Worm (Caenorhabditis elegans) whole organism, L4 larva: ENCODE measurements around the gene hst-2.

Experiments used
- D1046.2 ChIP-seq: fragments of 200-800 bp; sonication (Bioruptor generic); IDR thresholded peaks from 2 replicates; pipeline ENCODE4 v1.3.6; 2022; ENCODE audit warnings: missing genetic modification characterization, missing compliant biosample characterization
- F10B5.3 ChIP-seq: sonication (generic microtip); optimal IDR thresholded peaks from 2 replicates; lab custom pipeline; 2016; ENCODE audit warnings: mild to moderate bottlenecking, missing genetic modification characterization, missing compliant biosample characterization
- F26F4.8 ChIP-seq: fragments of 200-800 bp; sonication (Bioruptor generic); conservative IDR thresholded peaks from 2 replicates; pipeline ENCODE4 v1.3.6; 2022; ENCODE audit warnings: missing genetic modification characterization, missing compliant biosample characterization
- F44E2.7 ChIP-seq: fragments of 200-800 bp; sonication (Bioruptor generic); IDR thresholded peaks from 2 replicates; pipeline ENCODE4 v2.1.2; 2022; ENCODE audit warnings: missing genetic modification characterization, missing compliant biosample characterization
- R02D3.7 ChIP-seq: fragments of 150-350 bp; sonication (generic microtip); optimal IDR thresholded peaks from 3 replicates; lab custom pipeline; 2014; ENCODE audit warnings: missing biosample characterization, missing genetic modification characterization
- T20F7.1 ChIP-seq: fragments of 200-800 bp; sonication (Bioruptor generic); optimal IDR thresholded peaks from 2 replicates; lab custom pipeline; 2018; ENCODE audit warnings: mild to moderate bottlenecking, missing genetic modification characterization, missing compliant biosample characterization
- T26A8.4 ChIP-seq: fragments of 200-800 bp; sonication (Bioruptor generic); IDR thresholded peaks from 2 replicates; pipeline ENCODE4 v1.3.6; 2022; ENCODE audit warnings: missing genetic modification characterization, missing compliant biosample characterization
- Y105C5A.15 ChIP-seq: fragments of 200-800 bp; sonication (Bioruptor generic); IDR thresholded peaks from 2 replicates; pipeline ENCODE4 v1.3.6; 2022; ENCODE audit warnings: missing genetic modification characterization, missing compliant biosample characterization
- Y75B8A.6 ChIP-seq: fragments of 200-800 bp; sonication (Bioruptor generic); IDR thresholded peaks from 2 replicates; pipeline ENCODE4 v1.3.6; 2022; ENCODE audit warnings: missing genetic modification reagents, missing genetic modification characterization, missing compliant biosample characterization
- ama-1 ChIP-seq: fragments of 150-350 bp; optimal IDR thresholded peaks from 2 replicates; lab custom pipeline; 2014; ENCODE audit warnings: inconsistent platforms, mixed read lengths
- arid-1 ChIP-seq: fragments of 200-800 bp; sonication (Bioruptor generic); conservative IDR thresholded peaks from 2 replicates; pipeline ENCODE4 v1.3.6; 2022; ENCODE audit warnings: missing genetic modification reagents, missing genetic modification characterization, missing compliant biosample characterization
- ceh-20 ChIP-seq: fragments of 200-800 bp; sonication (Bioruptor generic); IDR thresholded peaks from 2 replicates; pipeline ENCODE4 v1.3.6; 2022; ENCODE audit warnings: missing genetic modification reagents, missing genetic modification characterization, missing compliant biosample characterization
- ceh-32 ChIP-seq: sonication (generic microtip); optimal IDR thresholded peaks from 2 replicates; lab custom pipeline; 2016; ENCODE audit warnings: mild to moderate bottlenecking, missing genetic modification characterization, missing compliant biosample characterization; ENCODE audit not compliant: poor library complexity
- ceh-44 ChIP-seq: fragments of 200-800 bp; sonication (Bioruptor generic); IDR thresholded peaks from 2 replicates; pipeline ENCODE4 v1.3.6; 2022; ENCODE audit warnings: missing genetic modification reagents, missing genetic modification characterization, missing compliant biosample characterization
- ces-1 ChIP-seq: fragments of 150-350 bp; sonication (generic microtip); optimal IDR thresholded peaks from 4 replicates; lab custom pipeline; 2014; ENCODE audit warnings: missing biosample characterization, missing genetic modification reagents, missing genetic modification characterization
- cey-2 ChIP-seq: sonication (generic microtip); optimal IDR thresholded peaks from 3 replicates; lab custom pipeline; 2017; ENCODE audit warnings: missing genetic modification characterization, mild to moderate bottlenecking, missing compliant biosample characterization, antibody characterized with exemption, borderline replicate concordance; ENCODE audit not compliant: insufficient read depth
- daf-16 ChIP-seq, 3 experiments: sonication (generic microtip); optimal IDR thresholded peaks; 2 replicates each; lab custom pipeline; 2016 to 2017; ENCODE audit warnings: missing genetic modification characterization in 3 of 3, missing genetic modification reagents in 3 of 3, mild to moderate bottlenecking in 2 of 3, missing compliant biosample characterization in 2 of 3, missing biosample characterization in 1 of 3, moderate library complexity in 1 of 3
- daf-8 ChIP-seq: fragments of 200-800 bp; sonication (Bioruptor generic); IDR thresholded peaks from 2 replicates; pipeline ENCODE4 v1.3.6; 2022; ENCODE audit warnings: missing genetic modification characterization, missing compliant biosample characterization
- dmd-6 ChIP-seq: fragments of 200-800 bp; sonication (Bioruptor generic); IDR thresholded peaks from 2 replicates; pipeline ENCODE4 v1.3.6; 2022; ENCODE audit warnings: missing genetic modification reagents, missing genetic modification characterization, missing compliant biosample characterization
- dmd-8 ChIP-seq: fragments of 200-800 bp; sonication (Bioruptor generic); IDR thresholded peaks from 2 replicates; pipeline ENCODE4 v1.3.6; 2022; ENCODE audit warnings: missing genetic modification characterization, missing compliant biosample characterization
- dpl-1 ChIP-seq: fragments of 150-350 bp; optimal IDR thresholded peaks from 2 replicates; lab custom pipeline; 2014; ENCODE audit warnings: missing biosample characterization, missing genetic modification reagents, missing genetic modification characterization
- dve-1 ChIP-seq: sonication (generic microtip); optimal IDR thresholded peaks from 2 replicates; lab custom pipeline; 2017; ENCODE audit warnings: antibody characterized with exemption, mild to moderate bottlenecking, missing genetic modification characterization, missing compliant biosample characterization; ENCODE audit not compliant: insufficient read depth
- egl-43 ChIP-seq: fragments of 200-800 bp; sonication (Bioruptor generic); IDR thresholded peaks from 2 replicates; pipeline ENCODE4 v1.3.6; 2022; ENCODE audit warnings: missing genetic modification reagents, missing genetic modification characterization, missing compliant biosample characterization
- fos-1 ChIP-seq: fragments of 150-350 bp; optimal IDR thresholded peaks from 2 replicates; lab custom pipeline; 2014; ENCODE audit warnings: missing biosample characterization, missing genetic modification characterization
- gei-8 ChIP-seq: fragments of 200-800 bp; sonication (Bioruptor generic); optimal IDR thresholded peaks from 2 replicates; lab custom pipeline; 2018; ENCODE audit warnings: mild to moderate bottlenecking, missing genetic modification characterization, missing compliant biosample characterization
- hlh-11 ChIP-seq: fragments of 200-800 bp; sonication (Bioruptor generic); optimal IDR thresholded peaks from 2 replicates; lab custom pipeline; 2018; ENCODE audit warnings: mild to moderate bottlenecking, missing genetic modification characterization, missing compliant biosample characterization
- hlh-30 ChIP-seq: sonication (generic microtip); optimal IDR thresholded peaks from 2 replicates; lab custom pipeline; 2017; ENCODE audit warnings: antibody characterized with exemption, mild to moderate bottlenecking, missing genetic modification characterization, missing compliant biosample characterization; ENCODE audit not compliant: insufficient read depth
- jun-1 ChIP-seq: fragments of 150-350 bp; optimal IDR thresholded peaks from 2 replicates; lab custom pipeline; 2014; ENCODE audit warnings: missing biosample characterization, missing genetic modification reagents, missing genetic modification characterization
- lin-1 ChIP-seq: fragments of 200-800 bp; sonication (Bioruptor generic); IDR thresholded peaks from 2 replicates; pipeline ENCODE4 v1.3.6; 2022; ENCODE audit warnings: missing genetic modification reagents, missing genetic modification characterization, missing compliant biosample characterization
- lir-3 ChIP-seq: sonication (generic microtip); optimal IDR thresholded peaks from 2 replicates; lab custom pipeline; 2016; ENCODE audit warnings: mild to moderate bottlenecking, missing genetic modification characterization, missing compliant biosample characterization
- madf-5 ChIP-seq, 2 experiments: fragments of 200-800 bp; sonication (Bioruptor generic); IDR thresholded peaks; 2 replicates each; pipeline ENCODE4 v1.3.6; 2022; ENCODE audit warnings: missing compliant biosample characterization in 2 of 2, missing genetic modification characterization in 2 of 2
- mep-1 ChIP-seq: fragments of 150-350 bp; sonication (generic microtip); optimal IDR thresholded peaks from 3 replicates; lab custom pipeline; 2014; ENCODE audit warnings: missing biosample characterization, missing genetic modification characterization
- mes-2 ChIP-seq: sonication (generic microtip); optimal IDR thresholded peaks from 2 replicates; lab custom pipeline; 2016; ENCODE audit warnings: missing genotype, mild to moderate bottlenecking, missing genetic modification characterization, missing compliant biosample characterization; ENCODE audit not compliant: poor library complexity, severe bottlenecking
- mxl-2 ChIP-seq: fragments of 200-800 bp; sonication (Bioruptor generic); conservative IDR thresholded peaks from 2 replicates; pipeline ENCODE4 v1.3.6; 2022; ENCODE audit warnings: missing genetic modification reagents, missing genetic modification characterization, missing compliant biosample characterization
- nhr-10 ChIP-seq: fragments of 150-350 bp; optimal IDR thresholded peaks from 2 replicates; lab custom pipeline; 2014; ENCODE audit warnings: missing biosample characterization, missing genetic modification characterization
- nhr-102 ChIP-seq: sonication (generic microtip); optimal IDR thresholded peaks from 2 replicates; lab custom pipeline; 2016; ENCODE audit warnings: mild to moderate bottlenecking, missing genetic modification characterization, moderate library complexity, missing compliant biosample characterization
- nhr-111 ChIP-seq: fragments of 200-800 bp; sonication (Bioruptor generic); optimal IDR thresholded peaks from 2 replicates; lab custom pipeline; 2018; ENCODE audit warnings: mild to moderate bottlenecking, missing genetic modification characterization, missing compliant biosample characterization
- nhr-28 ChIP-seq: fragments of 150-350 bp; optimal IDR thresholded peaks from 2 replicates; lab custom pipeline; 2014; ENCODE audit warnings: missing biosample characterization, missing genetic modification characterization
- nhr-41 ChIP-seq: fragments of 200-800 bp; sonication (Bioruptor generic); IDR thresholded peaks from 2 replicates; pipeline ENCODE4 v1.3.6; 2022; ENCODE audit warnings: missing genetic modification reagents, missing genetic modification characterization, missing compliant biosample characterization
- nhr-42 ChIP-seq: fragments of 200-800 bp; sonication (Bioruptor generic); IDR thresholded peaks from 2 replicates; pipeline ENCODE4 v1.3.6; 2022; ENCODE audit warnings: missing genetic modification characterization, missing compliant biosample characterization
- nhr-6 ChIP-seq: fragments of 150-350 bp; optimal IDR thresholded peaks from 2 replicates; lab custom pipeline; 2014; ENCODE audit warnings: missing biosample characterization, missing genetic modification characterization
- pqm-1 ChIP-seq: sonication (generic microtip); optimal IDR thresholded peaks from 2 replicates; lab custom pipeline; 2017; ENCODE audit warnings: missing biosample characterization, missing genetic modification characterization
- saeg-2 ChIP-seq: fragments of 200-800 bp; sonication (Bioruptor generic); IDR thresholded peaks from 2 replicates; pipeline ENCODE4 v1.3.6; 2022; ENCODE audit warnings: missing genetic modification reagents, missing genetic modification characterization, missing compliant biosample characterization
- set-16 ChIP-seq: fragments of 200-800 bp; sonication (Bioruptor generic); IDR thresholded peaks from 2 replicates; pipeline ENCODE4 v1.3.6; 2022; ENCODE audit warnings: missing genetic modification reagents, missing genetic modification characterization, missing compliant biosample characterization
- snpc-4 ChIP-seq: fragments of 150-350 bp; optimal IDR thresholded peaks from 2 replicates; lab custom pipeline; 2014; ENCODE audit warnings: missing biosample characterization, missing genetic modification characterization
- spr-3 ChIP-seq: fragments of 200-800 bp; sonication (Bioruptor generic); optimal IDR thresholded peaks from 2 replicates; lab custom pipeline; 2018; ENCODE audit warnings: mild to moderate bottlenecking, missing genetic modification characterization, missing compliant biosample characterization
- vab-7 ChIP-seq: fragments of 200-800 bp; sonication (Bioruptor generic); IDR thresholded peaks from 2 replicates; pipeline ENCODE4 v1.3.6; 2022; ENCODE audit warnings: missing genetic modification reagents, missing genetic modification characterization, missing compliant biosample characterization
- zag-1 ChIP-seq: fragments of 150-350 bp; optimal IDR thresholded peaks from 2 replicates; lab custom pipeline; 2014; ENCODE audit warnings: missing biosample characterization, missing genetic modification characterization
- zip-11 ChIP-seq: fragments of 200-800 bp; sonication (Bioruptor generic); IDR thresholded peaks from 2 replicates; pipeline ENCODE4 v1.3.6; 2022; ENCODE audit warnings: missing genetic modification characterization, missing compliant biosample characterization
- zip-2 ChIP-seq: fragments of 150-350 bp; optimal IDR thresholded peaks from 2 replicates; lab custom pipeline; 2014; ENCODE audit warnings: missing biosample characterization, missing genetic modification characterization
- ztf-7 ChIP-seq: fragments of 150-350 bp; optimal IDR thresholded peaks from 2 replicates; lab custom pipeline; 2014; ENCODE audit warnings: missing biosample characterization, missing genetic modification characterization

Gene hst-2

DNA sequence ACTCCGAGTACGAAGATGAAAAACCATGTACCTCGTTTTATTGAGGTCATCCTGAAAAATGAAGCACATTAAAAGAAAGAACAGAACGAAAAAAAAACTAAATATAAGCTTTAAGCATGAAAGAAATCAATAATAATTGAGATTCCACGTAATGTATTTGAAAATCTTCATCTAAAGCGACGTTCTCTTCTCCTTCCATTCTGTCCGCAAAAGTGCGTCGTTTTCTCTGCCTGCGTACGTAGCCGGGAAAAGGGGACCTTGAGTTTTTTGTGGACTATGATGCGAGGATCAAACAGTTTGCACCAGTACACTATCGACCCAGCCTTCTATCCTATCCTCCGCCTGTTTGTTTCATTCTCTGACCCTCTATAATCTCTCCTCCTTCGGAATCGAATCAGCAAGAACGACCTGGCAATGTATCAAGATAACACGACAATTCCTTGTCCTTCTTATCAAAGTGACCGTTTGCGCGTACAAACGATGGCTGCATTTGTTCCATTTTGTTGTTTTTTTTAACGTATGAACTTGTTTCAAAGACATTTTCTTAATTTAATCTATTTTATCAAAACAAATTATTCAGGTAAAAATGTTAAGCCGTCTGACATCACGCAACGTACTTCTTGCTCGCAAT is 8.6 kb upstream of the hst-2 start, which contains the start of the genes C34F6.7 and idh-2 (continued):
- TF ChIP-seq nhr-111 (GFP tag; lab: Kevin White, UChicago) (no peak), mxl-2 (GFP tag; lab: Robert Waterston, UW) (no peak), ceh-44 (GFP tag; lab: Robert Waterston, UW) (no peak), cey-2 (tag; lab: Kevin White, UChicago) (no peak), jun-1 (tag; lab: Kevin White, UChicago) (no peak), vab-7 (no peak), ceh-32 (tag; lab: Kevin White, UChicago) (no peak), saeg-2 (GFP tag; lab: Robert Waterston, UW) (no peak), zip-11 (GFP tag; lab: Robert Waterston, UW) (no peak), lin-1 (no peak), nhr-28 (peak; percentile 70), Y105C5A.15 (GFP tag; lab: Robert Waterston, UW) (no peak), ces-1 (GFP tag; lab: Kevin White, UChicago) (no peak), mep-1 (tag; lab: Kevin White, UChicago) (peak; percentile 42), ztf-7 (no peak), F44E2.7 (GFP tag; lab: Robert Waterston, UW) (no peak), lir-3 (no peak), nhr-102 (tag; lab: Kevin White, UChicago) (no peak), nhr-6 (tag; lab: Kevin White, UChicago) (no peak), R02D3.7 (no peak), T20F7.1 (GFP tag; lab: Kevin White, UChicago) (no peak), nhr-42 (GFP tag; lab: Robert Waterston, UW) (no peak), dmd-6 (peak; percentile 35), snpc-4 (tag; lab: Kevin White, UChicago) (no peak), egl-43 (GFP tag; lab: Robert Waterston, UW) (no peak), zip-2 (tag; lab: Kevin White, UChicago) (no peak), hlh-11 (tag; lab: Kevin White, UChicago) (peak; percentile 62), daf-8 (GFP tag; lab: Robert Waterston, UW) (no peak), D1046.2 (no peak), nhr-10 (no peak), dmd-8 (GFP tag; lab: Robert Waterston, UW) (no peak), madf-5 (GFP tag; IDR thresholded peaks at IDR 0.05; lab: Robert Waterston, UW) (no peak), T26A8.4 (GFP tag; lab: Robert Waterston, UW) (no peak), ceh-20 (GFP tag; lab: Robert Waterston, UW) (0 out of 2 replicates have a peak, but pooled peaks have one; percentile 32), Y75B8A.6 (GFP tag; lab: Robert Waterston, UW) (no peak), arid-1 (GFP tag; lab: Robert Waterston, UW) (no peak), fos-1 (tag; lab: Kevin White, UChicago) (no peak), zag-1 (tag; lab: Kevin White, UChicago) (no peak), set-16 (GFP tag; lab: Robert Waterston, UW) (no peak), F10B5.3 (tag; lab: Kevin White, UChicago) (no peak), ama-1 (lab: Kevin White, UChicago) (no peak), F26F4.8 (GFP tag; lab: Robert Waterston, UW) (no peak), daf-16 (GFP tag; optimal IDR thresholded peaks at IDR 0.05; lab: Kevin White, UChicago) (no peak), daf-16 (tag; optimal IDR thresholded peaks at IDR 0.05; lab: Kevin White, UChicago) (peak; percentile 47), hlh-30 (tag; lab: Kevin White, UChicago) (no peak), dpl-1 (GFP tag; lab: Kevin White, UChicago) (peak; percentile 34), pqm-1 (tag; lab: Kevin White, UChicago) (peak; percentile 44), mes-2 (peak; percentile 68), dve-1 (tag; lab: Kevin White, UChicago) (peak; percentile 3), spr-3 (GFP tag; lab: Kevin White, UChicago) (no peak), nhr-41 (GFP tag; lab: Robert Waterston, UW) (no peak), gei-8 (GFP tag; lab: Kevin White, UChicago) (no peak)
